In the genomic region with DNA sequence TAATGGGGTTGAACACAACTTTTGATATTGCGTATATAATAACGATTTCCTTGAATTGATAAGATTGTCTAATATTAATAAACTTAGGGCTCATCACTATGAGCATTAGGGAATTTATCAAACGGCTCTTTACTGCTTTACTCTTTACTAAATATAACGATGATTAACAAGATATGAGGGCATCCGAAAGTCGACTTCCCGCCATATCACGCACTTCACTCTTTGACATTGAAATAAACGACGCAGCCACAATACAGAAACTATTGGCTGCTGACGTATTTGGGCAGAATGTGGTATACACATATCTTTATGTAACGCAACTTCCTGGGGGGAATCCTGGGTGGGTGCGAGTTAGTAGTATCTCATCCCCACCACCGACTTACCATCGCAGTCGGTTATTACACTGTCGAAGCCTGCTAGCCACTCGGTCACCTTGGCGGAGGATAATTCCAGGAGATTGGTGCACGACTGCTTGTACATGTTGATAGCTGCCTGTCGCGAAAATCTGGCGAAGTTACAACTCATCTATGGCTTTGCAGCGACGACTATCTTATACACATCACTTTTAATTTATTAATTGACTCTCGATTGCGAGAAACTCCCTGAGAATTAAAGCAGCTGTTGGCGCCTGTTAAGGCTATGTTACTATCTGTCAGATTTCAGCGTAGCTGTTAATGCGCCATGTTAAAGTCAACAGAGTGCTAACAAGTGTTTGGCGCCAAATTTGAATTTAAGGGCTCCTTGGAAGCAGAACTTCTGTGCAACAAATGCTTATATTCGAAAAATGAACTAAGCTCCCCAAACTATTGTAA, we compare ENCODE assay signal across 1 fruit fly cellular context.
TF ChIP-seq lines count a peak whose summit lies in the region.

CG5567 (minus strand) TSS at position 653 of the 812 bp plus-strand sequence.

TF ChIP-seq in whole organism, embryonic, 481 proteins besides CTCF, POLR2A, EP300 and RAD21 (continued from another document):
- no peak for TF ChIP-seq Antp (GFP tag; optimal IDR thresholded peaks at IDR 0.05; lab: Kevin White, UChicago)
- TF ChIP-seq schlank (tag; optimal IDR thresholded peaks at IDR 0.05; lab: Kevin White, UChicago), result no peak
- no peak for TF ChIP-seq az2 (GFP tag; optimal IDR thresholded peaks at IDR 0.05; lab: Kevin White, UChicago)
- TF ChIP-seq al (GFP tag; IDR thresholded peaks at IDR 0.05; lab: Robert Waterston, UW), result no peak
- no peak for TF ChIP-seq CG12391 (tag; optimal IDR thresholded peaks at IDR 0.05; lab: Kevin White, UChicago)
- TF ChIP-seq Dbx (GFP tag; IDR thresholded peaks at IDR 0.05; lab: Robert Waterston, UW), result no peak
- TF ChIP-seq gro (GFP tag; optimal IDR thresholded peaks at IDR 0.05; lab: Kevin White, UChicago), result no peak
- no peak for TF ChIP-seq wek (GFP tag; optimal IDR thresholded peaks at IDR 0.05; lab: Kevin White, UChicago)
- TF ChIP-seq CG30403 (GFP tag; optimal IDR thresholded peaks at IDR 0.05; lab: Kevin White, UChicago), result no peak
- no peak for TF ChIP-seq abd-A (tag; optimal IDR thresholded peaks at IDR 0.05; lab: Kevin White, UChicago)
- TF ChIP-seq stc (GFP tag; IDR thresholded peaks at IDR 0.05; lab: Robert Waterston, UW), result no peak
- no peak for TF ChIP-seq Bdp1 (GFP tag; optimal IDR thresholded peaks at IDR 0.05; lab: Kevin White, UChicago)
- TF ChIP-seq CG3995 (GFP tag; optimal IDR thresholded peaks at IDR 0.05; lab: Kevin White, UChicago), result no peak
- TF ChIP-seq Drgx (GFP tag; IDR thresholded peaks at IDR 0.05; lab: Robert Waterston, UW), result no peak
- no peak for TF ChIP-seq zfh1 (GFP tag; IDR thresholded peaks at IDR 0.05; lab: Robert Waterston, UW)
- TF ChIP-seq Lhr (GFP tag; optimal IDR thresholded peaks at IDR 0.05; lab: Kevin White, UChicago), result no peak
- no peak for TF ChIP-seq CG8944 (GFP tag; optimal IDR thresholded peaks at IDR 0.05; lab: Kevin White, UChicago)
- no peak for TF ChIP-seq Neu2 (GFP tag; optimal IDR thresholded peaks at IDR 0.05; lab: Kevin White, UChicago; ENCODE audit: borderline replicate concordance)
- no peak for TF ChIP-seq CG7786 (GFP tag; optimal IDR thresholded peaks at IDR 0.05; lab: Kevin White, UChicago)
- TF ChIP-seq E2f2 (GFP tag; IDR thresholded peaks at IDR 0.05; lab: Robert Waterston, UW), result peak; percentile 88
- TF ChIP-seq CG15479 (GFP tag; optimal IDR thresholded peaks at IDR 0.05; lab: Kevin White, UChicago), result no peak
- no peak for TF ChIP-seq sr (GFP tag; IDR thresholded peaks at IDR 0.05; lab: Robert Waterston, UW)
TF ChIP-seq in whole organism, embryonic: peak in this region for 82.
